Worm (Caenorhabditis elegans) whole organism, late embryonic: ENCODE results near the gene Y34F4.3.
A peak's percentile ranks its signal among the peaks of the same experiment; 100 is the strongest.

Source experiments
- C38D4.7 ChIP-seq: fragments of 200-800 bp; sonication (Bioruptor generic); optimal IDR thresholded peaks from 2 replicates; lab custom pipeline; 2018; ENCODE audit warnings: mild to moderate bottlenecking, missing genetic modification characterization, moderate library complexity, missing compliant biosample characterization
- F13H6.1 ChIP-seq: sonication (generic microtip); optimal IDR thresholded peaks from 2 replicates; lab custom pipeline; 2016; ENCODE audit warnings: missing genetic modification characterization, missing compliant biosample characterization
- T23F11.4 ChIP-seq: fragments of 200-800 bp; sonication (Bioruptor generic); optimal IDR thresholded peaks from 2 replicates; lab custom pipeline; 2018; ENCODE audit warnings: mild to moderate bottlenecking, missing genetic modification characterization, missing compliant biosample characterization
- Y22D7AL.16 ChIP-seq: sonication (generic microtip); optimal IDR thresholded peaks from 2 replicates; lab custom pipeline; 2016; ENCODE audit warnings: missing genetic modification characterization, missing compliant biosample characterization
- ahr-1 ChIP-seq: sonication (generic microtip); optimal IDR thresholded peaks from 2 replicates; lab custom pipeline; 2016; ENCODE audit warnings: missing genetic modification characterization, missing compliant biosample characterization
- ceh-18 ChIP-seq: sonication (generic microtip); optimal IDR thresholded peaks from 2 replicates; lab custom pipeline; 2016; ENCODE audit warnings: missing genetic modification characterization, missing compliant biosample characterization
- ceh-2 ChIP-seq: sonication (generic microtip); optimal IDR thresholded peaks from 2 replicates; lab custom pipeline; 2016; ENCODE audit warnings: missing genotype, missing genetic modification characterization, missing compliant biosample characterization
- ceh-22 ChIP-seq: sonication (generic microtip); optimal IDR thresholded peaks from 2 replicates; lab custom pipeline; 2017; ENCODE audit warnings: missing biosample characterization, missing genetic modification characterization
- ceh-31 ChIP-seq: sonication (generic microtip); optimal IDR thresholded peaks from 2 replicates; lab custom pipeline; 2016; ENCODE audit warnings: missing genetic modification characterization, missing compliant biosample characterization
- ceh-34 ChIP-seq: sonication (generic microtip); optimal IDR thresholded peaks from 2 replicates; lab custom pipeline; 2016; ENCODE audit warnings: mild to moderate bottlenecking, missing genetic modification characterization, missing compliant biosample characterization
- ceh-48 ChIP-seq: sonication (generic microtip); optimal IDR thresholded peaks from 2 replicates; lab custom pipeline; 2016; ENCODE audit warnings: missing genetic modification characterization, inconsistent platforms, missing compliant biosample characterization
- ceh-6 ChIP-seq: fragments of 200-800 bp; sonication (Bioruptor generic); optimal IDR thresholded peaks from 2 replicates; lab custom pipeline; 2018; ENCODE audit warnings: mild to moderate bottlenecking, missing genetic modification characterization, missing compliant biosample characterization
- che-1 ChIP-seq: sonication (generic microtip); optimal IDR thresholded peaks from 2 replicates; lab custom pipeline; 2016; ENCODE audit warnings: mild to moderate bottlenecking, missing genetic modification characterization, missing compliant biosample characterization
- dmd-4 ChIP-seq: sonication (generic microtip); optimal IDR thresholded peaks from 2 replicates; lab custom pipeline; 2016; ENCODE audit warnings: borderline replicate concordance, missing genetic modification characterization, missing compliant biosample characterization
- dve-1 ChIP-seq: sonication (generic microtip); optimal IDR thresholded peaks from 2 replicates; lab custom pipeline; 2017; ENCODE audit warnings: antibody characterized with exemption, mild to moderate bottlenecking, missing genetic modification characterization, missing compliant biosample characterization
- elt-4 ChIP-seq: sonication (generic microtip); optimal IDR thresholded peaks from 2 replicates; lab custom pipeline; 2016; ENCODE audit warnings: missing genetic modification characterization, missing compliant biosample characterization
- eyg-1 ChIP-seq: sonication (generic microtip); optimal IDR thresholded peaks from 2 replicates; lab custom pipeline; 2016; ENCODE audit warnings: missing genotype, missing genetic modification characterization, missing compliant biosample characterization
- fax-1 ChIP-seq: sonication (generic microtip); optimal IDR thresholded peaks from 2 replicates; lab custom pipeline; 2016; ENCODE audit warnings: missing genotype, missing genetic modification characterization, missing compliant biosample characterization
- gmeb-2 ChIP-seq: sonication (generic microtip); optimal IDR thresholded peaks from 2 replicates; lab custom pipeline; 2016; ENCODE audit warnings: missing genetic modification characterization, inconsistent platforms, missing compliant biosample characterization
- hlh-15 ChIP-seq: sonication (generic microtip); optimal IDR thresholded peaks from 2 replicates; lab custom pipeline; 2016; ENCODE audit warnings: missing genetic modification characterization, missing compliant biosample characterization
- hlh-30 ChIP-seq: sonication (generic microtip); optimal IDR thresholded peaks from 2 replicates; lab custom pipeline; 2017; ENCODE audit warnings: antibody characterized with exemption, missing genetic modification characterization, missing compliant biosample characterization; ENCODE audit not compliant: insufficient read depth
- hlh-6 ChIP-seq: sonication (generic microtip); optimal IDR thresholded peaks from 2 replicates; lab custom pipeline; 2016; ENCODE audit warnings: missing genotype, missing genetic modification characterization, missing compliant biosample characterization
- nfya-1 ChIP-seq: sonication (generic microtip); optimal IDR thresholded peaks from 2 replicates; lab custom pipeline; 2017; ENCODE audit warnings: missing genetic modification characterization, mild to moderate bottlenecking, missing compliant biosample characterization, antibody characterized with exemption, moderate library complexity
- odd-2 ChIP-seq: sonication (generic microtip); optimal IDR thresholded peaks from 2 replicates; lab custom pipeline; 2017; ENCODE audit warnings: antibody characterized with exemption, mild to moderate bottlenecking, missing genetic modification characterization, missing compliant biosample characterization
- pag-3 ChIP-seq: sonication (generic microtip); optimal IDR thresholded peaks from 2 replicates; lab custom pipeline; 2016; ENCODE audit warnings: missing compliant biosample characterization, missing genetic modification characterization, borderline replicate concordance
- pat-9 ChIP-seq: fragments of 200-800 bp; sonication (Bioruptor generic); optimal IDR thresholded peaks from 2 replicates; lab custom pipeline; 2018; ENCODE audit warnings: mild to moderate bottlenecking, missing genetic modification characterization, moderate library complexity, missing compliant biosample characterization
- pax-1 ChIP-seq: fragments of 150-350 bp; optimal IDR thresholded peaks from 2 replicates; lab custom pipeline; 2014; ENCODE audit warnings: missing biosample characterization, missing genetic modification characterization
- pha-2 ChIP-seq: sonication (generic microtip); optimal IDR thresholded peaks from 2 replicates; lab custom pipeline; 2017; ENCODE audit warnings: mild to moderate bottlenecking, missing genetic modification characterization, missing compliant biosample characterization
- pha-4 ChIP-seq: fragments of 150-350 bp; optimal IDR thresholded peaks from 2 replicates; lab custom pipeline; 2018; ENCODE audit warnings: missing biosample characterization, missing genetic modification reagents, missing genetic modification characterization
- pqm-1 ChIP-seq: sonication (generic microtip); optimal IDR thresholded peaks from 2 replicates; lab custom pipeline; 2016; ENCODE audit warnings: missing genetic modification characterization, missing compliant biosample characterization
- pros-1 ChIP-seq: fragments of 150-350 bp; optimal IDR thresholded peaks from 2 replicates; lab custom pipeline; 2014; ENCODE audit warnings: missing biosample characterization, missing genetic modification reagents, missing genetic modification characterization
- ref-2 ChIP-seq: sonication (generic microtip); optimal IDR thresholded peaks from 2 replicates; lab custom pipeline; 2016; ENCODE audit warnings: missing genetic modification characterization, missing compliant biosample characterization
- sdc-2 ChIP-seq: sonication (generic microtip); optimal IDR thresholded peaks from 2 replicates; lab custom pipeline; 2016; ENCODE audit warnings: missing genotype, missing genetic modification characterization, missing compliant biosample characterization
- syd-9 ChIP-seq: sonication (generic microtip); optimal IDR thresholded peaks from 2 replicates; lab custom pipeline; 2016; ENCODE audit warnings: mild to moderate bottlenecking, missing genetic modification characterization, moderate library complexity, missing compliant biosample characterization
- tbx-2 ChIP-seq: sonication (generic microtip); optimal IDR thresholded peaks from 2 replicates; lab custom pipeline; 2016; ENCODE audit warnings: missing genetic modification characterization, missing compliant biosample characterization
- tbx-7 ChIP-seq: sonication (generic microtip); optimal IDR thresholded peaks from 2 replicates; lab custom pipeline; 2016; ENCODE audit warnings: missing genotype, missing genetic modification characterization, missing compliant biosample characterization
- ttx-3 ChIP-seq: sonication (generic microtip); optimal IDR thresholded peaks from 2 replicates; lab custom pipeline; 2016; ENCODE audit warnings: missing genetic modification reagents, missing genetic modification characterization, missing compliant biosample characterization
- unc-3 ChIP-seq, 2 experiments: fragments of 200-800 bp in 1 of 2; sonication (Bioruptor generic) in 1 of 2; sonication (generic microtip) in 1 of 2; conservative IDR thresholded peaks in 1 of 2; optimal IDR thresholded peaks in 1 of 2; 2 replicates each; pipeline versions ENCODE4 v1.3.6 to Lab custom; 2016 to 2022; ENCODE audit warnings: missing compliant biosample characterization in 2 of 2, missing genetic modification characterization in 2 of 2, missing genetic modification reagents in 1 of 2
- unc-42 ChIP-seq: sonication (generic microtip); optimal IDR thresholded peaks from 2 replicates; lab custom pipeline; 2016; ENCODE audit warnings: missing genotype, missing genetic modification characterization, missing compliant biosample characterization
- unc-55 ChIP-seq: sonication (generic microtip); optimal IDR thresholded peaks from 2 replicates; lab custom pipeline; 2017; ENCODE audit warnings: missing biosample characterization, missing genetic modification reagents, missing genetic modification characterization
- zip-5 ChIP-seq: sonication (generic microtip); optimal IDR thresholded peaks from 2 replicates; lab custom pipeline; 2016; ENCODE audit warnings: missing genetic modification characterization, missing compliant biosample characterization

Gene Y34F4.3

ce11 chrIII:991581-991980, 24.4 kb downstream of the Y34F4.3 start, which contains the start of gene trp-2:
Gene trp-2 (plus strand): TSS chrIII:991881.
- TF ChIP-seq unc-42 (tag; lab: Kevin White, UChicago) (no peak), odd-2 (tag; lab: Kevin White, UChicago) (no peak), sdc-2 (no peak), dmd-4 (tag; lab: Kevin White, UChicago) (no peak), gmeb-2 (tag; lab: Kevin White, UChicago) (no peak), hlh-15 (tag; lab: Kevin White, UChicago) (no peak), elt-4 (tag; lab: Kevin White, UChicago) (no peak), pha-2 (tag; lab: Kevin White, UChicago) (no peak), pros-1 (tag; lab: Kevin White, UChicago) (no peak), nfya-1 (tag; lab: Kevin White, UChicago) (no peak), F13H6.1 (tag; lab: Kevin White, UChicago) (no peak), syd-9 (tag; lab: Kevin White, UChicago) (no peak), C38D4.7 (GFP tag; lab: Kevin White, UChicago) (no peak), ahr-1 (tag; lab: Kevin White, UChicago) (no peak), unc-55 (GFP tag; lab: Kevin White, UChicago) (no peak), ceh-22 (tag; lab: Kevin White, UChicago) (no peak), fax-1 (tag; lab: Kevin White, UChicago) (no peak), pax-1 (tag; lab: Kevin White, UChicago) (no peak), T23F11.4 (GFP tag; lab: Kevin White, UChicago) (no peak)

- TF ChIP-seq ttx-3 (tag; lab: Kevin White, UChicago) (no peak), unc-42 (tag; lab: Kevin White, UChicago) (peak; percentile 96)
Measured at ce11 chrIII:989558-989957, 26.4 kb downstream of the Y34F4.3 start.

ce11 chrIII:982961-983360, 33.0 kb downstream of the Y34F4.3 start, which contains the start of gene tbc-10:
Gene tbc-10 (plus strand): TSS chrIII:983261.
- TF ChIP-seq fax-1 (tag; lab: Kevin White, UChicago) (no peak), Y22D7AL.16 (tag; lab: Kevin White, UChicago) (no peak), hlh-6 (tag; lab: Kevin White, UChicago) (no peak), pqm-1 (tag; lab: Kevin White, UChicago) (no peak), eyg-1 (tag; lab: Kevin White, UChicago) (no peak), unc-55 (GFP tag; lab: Kevin White, UChicago) (no peak), dmd-4 (tag; lab: Kevin White, UChicago) (no peak), tbx-2 (tag; lab: Kevin White, UChicago) (no peak), dve-1 (tag; lab: Kevin White, UChicago) (no peak), ref-2 (tag; lab: Kevin White, UChicago) (no peak), F13H6.1 (tag; lab: Kevin White, UChicago) (no peak)

- peak; percentile 27 for TF ChIP-seq dve-1 (tag; lab: Kevin White, UChicago)
- no peak for TF ChIP-seq Y22D7AL.16 (tag; lab: Kevin White, UChicago)
- no peak for TF ChIP-seq pros-1 (tag; lab: Kevin White, UChicago)
- TF ChIP-seq ceh-18 (tag; lab: Kevin White, UChicago) = peak; percentile 3
- TF ChIP-seq pag-3 (tag; lab: Kevin White, UChicago) = no peak
- no peak for TF ChIP-seq ceh-22 (tag; lab: Kevin White, UChicago)
- no peak for TF ChIP-seq zip-5 (tag; lab: Kevin White, UChicago)
- TF ChIP-seq ceh-48 (tag; lab: Kevin White, UChicago) = peak; percentile 80
- TF ChIP-seq unc-55 (GFP tag; lab: Kevin White, UChicago) = peak; percentile 34
- TF ChIP-seq che-1 (tag; lab: Kevin White, UChicago) = no peak
- no peak for TF ChIP-seq pat-9 (tag; lab: Kevin White, UChicago)
- TF ChIP-seq pha-4 = no peak
- peak; percentile 9 for TF ChIP-seq ceh-31 (tag; lab: Kevin White, UChicago)
- no peak for TF ChIP-seq ceh-2
- no peak for TF ChIP-seq unc-3 (GFP tag; conservative IDR thresholded peaks at IDR 0.05; lab: Robert Waterston, UW)
- no peak for TF ChIP-seq unc-3 (tag; optimal IDR thresholded peaks at IDR 0.05; lab: Kevin White, UChicago)
- no peak for TF ChIP-seq tbx-7 (tag; lab: Kevin White, UChicago)
- peak; percentile 23 for TF ChIP-seq tbx-2 (tag; lab: Kevin White, UChicago)
- peak; percentile 73 for TF ChIP-seq ceh-34 (tag; lab: Kevin White, UChicago)
- TF ChIP-seq T23F11.4 (GFP tag; lab: Kevin White, UChicago) = no peak
- TF ChIP-seq nfya-1 (tag; lab: Kevin White, UChicago) = peak; percentile 58
- TF ChIP-seq hlh-30 (tag; lab: Kevin White, UChicago) = no peak
- TF ChIP-seq ceh-6 (GFP tag; lab: Kevin White, UChicago) = no peak
- no peak for TF ChIP-seq elt-4 (tag; lab: Kevin White, UChicago)
- TF ChIP-seq pax-1 (tag; lab: Kevin White, UChicago) = no peak
- TF ChIP-seq, all 69 proteins: peak for 8
Measured at ce11 chrIII:981960-982359, 34.0 kb downstream of the Y34F4.3 start.
